Fruit fly (Drosophila melanogaster) whole organism, pupa: ENCODE measurements around the gene CG7296.

Experiments used
- CG10348 ChIP-seq: fragments of 200-800 bp; sonication (Bioruptor generic); IDR thresholded peaks from 2 replicates; pipeline ENCODE4 v1.3.6; 2022; ENCODE audit warnings: missing biosample characterization, missing genetic modification characterization
- CG12605 ChIP-seq: fragments of 200-800 bp; sonication (Bioruptor generic); IDR thresholded peaks from 2 replicates; pipeline ENCODE4 v1.3.6; 2022; ENCODE audit warnings: missing biosample characterization, missing genetic modification characterization
- CG13204 ChIP-seq: fragments of 200-800 bp; sonication (Bioruptor generic); optimal IDR thresholded peaks from 2 replicates; lab custom pipeline; 2018; ENCODE audit warnings: missing biosample characterization, mild to moderate bottlenecking, missing genetic modification characterization, moderate library complexity
- CG14655 ChIP-seq: fragments of 200-800 bp; sonication (Bioruptor generic); optimal IDR thresholded peaks from 3 replicates; lab custom pipeline; 2017; ENCODE audit warnings: mild to moderate bottlenecking, missing biosample characterization, missing genetic modification reagents, missing genetic modification characterization
- CG15710 ChIP-seq: fragments of 200-800 bp; sonication (Bioruptor generic); optimal IDR thresholded peaks from 2 replicates; lab custom pipeline; 2018; ENCODE audit warnings: missing biosample characterization, mild to moderate bottlenecking, missing genetic modification characterization, moderate library complexity
- CG17806 ChIP-seq: fragments of 200-800 bp; sonication (Bioruptor generic); optimal IDR thresholded peaks from 2 replicates; lab custom pipeline; 2018; ENCODE audit warnings: missing biosample characterization, mild to moderate bottlenecking, missing genetic modification characterization, moderate library complexity
- CG32121 ChIP-seq: fragments of 200-800 bp; sonication (Bioruptor generic); IDR thresholded peaks from 2 replicates; pipeline ENCODE4 v1.3.6; 2022; ENCODE audit warnings: missing biosample characterization, missing genetic modification characterization
- CG34367 ChIP-seq: fragments of 200-800 bp; sonication (Bioruptor generic); optimal IDR thresholded peaks from 2 replicates; lab custom pipeline; 2018; ENCODE audit warnings: missing biosample characterization, mild to moderate bottlenecking, missing genetic modification characterization
- CG4496 ChIP-seq: fragments of 200-800 bp; sonication (Bioruptor generic); IDR thresholded peaks from 3 replicates; pipeline ENCODE4 v1.3.6; 2022; ENCODE audit warnings: missing biosample characterization, missing genetic modification characterization
- CG8159 ChIP-seq: fragments of 200-800 bp; sonication (Bioruptor generic); optimal IDR thresholded peaks from 3 replicates; lab custom pipeline; 2018; ENCODE audit warnings: missing biosample characterization, mild to moderate bottlenecking, missing genetic modification characterization, moderate library complexity
- CG8301 ChIP-seq: fragments of 200-800 bp; sonication (Bioruptor generic); optimal IDR thresholded peaks from 2 replicates; lab custom pipeline; 2018; ENCODE audit warnings: missing biosample characterization, mild to moderate bottlenecking, missing genetic modification characterization
- CG9948 ChIP-seq: fragments of 200-800 bp; sonication (Bioruptor generic); optimal IDR thresholded peaks from 2 replicates; lab custom pipeline; 2018; ENCODE audit warnings: missing biosample characterization, mild to moderate bottlenecking, missing genetic modification characterization, moderate library complexity
- D1 ChIP-seq: fragments of 200-800 bp; sonication (Bioruptor generic); optimal IDR thresholded peaks from 2 replicates; lab custom pipeline; 2018; ENCODE audit warnings: missing biosample characterization, mild to moderate bottlenecking, missing genetic modification characterization, moderate library complexity
- EcR ChIP-seq: fragments of 200-800 bp; sonication (Bioruptor generic); optimal IDR thresholded peaks from 3 replicates; lab custom pipeline; 2019; ENCODE audit warnings: missing biosample characterization, missing genetic modification characterization, mild to moderate bottlenecking, moderate library complexity, missing genetic modification reagents
- Ets98B ChIP-seq: fragments of 200-800 bp; sonication (Bioruptor generic); IDR thresholded peaks from 2 replicates; pipeline ENCODE4 v1.3.6; 2022; ENCODE audit warnings: missing biosample characterization, missing genetic modification characterization
- Pif1A ChIP-seq: fragments of 200-800 bp; sonication (Bioruptor generic); optimal IDR thresholded peaks from 3 replicates; lab custom pipeline; 2016; ENCODE audit warnings: missing biosample characterization, missing genetic modification characterization
- Pif1B ChIP-seq: fragments of 200-800 bp; sonication (Bioruptor generic); optimal IDR thresholded peaks from 3 replicates; lab custom pipeline; 2016; ENCODE audit warnings: missing biosample characterization, missing genetic modification characterization
- Snoo ChIP-seq: fragments of 200-800 bp; sonication (Bioruptor generic); optimal IDR thresholded peaks from 3 replicates; lab custom pipeline; 2017; ENCODE audit warnings: missing biosample characterization, mild to moderate bottlenecking, missing genetic modification characterization, inconsistent platforms
- fd96Ca ChIP-seq: fragments of 200-800 bp; sonication (Bioruptor generic); IDR thresholded peaks from 3 replicates; pipeline ENCODE4 v1.3.6; 2022; ENCODE audit warnings: missing biosample characterization, missing genetic modification characterization
- gl ChIP-seq: fragments of 200-800 bp; sonication (Bioruptor generic); optimal IDR thresholded peaks from 2 replicates; lab custom pipeline; 2018; ENCODE audit warnings: missing biosample characterization, mild to moderate bottlenecking, missing genetic modification characterization
- rn ChIP-seq: fragments of 200-800 bp; sonication (Bioruptor generic); IDR thresholded peaks from 2 replicates; pipeline ENCODE4 v1.3.6; 2022; ENCODE audit warnings: missing biosample characterization, missing genetic modification characterization

The CG7296 gene

DNA sequence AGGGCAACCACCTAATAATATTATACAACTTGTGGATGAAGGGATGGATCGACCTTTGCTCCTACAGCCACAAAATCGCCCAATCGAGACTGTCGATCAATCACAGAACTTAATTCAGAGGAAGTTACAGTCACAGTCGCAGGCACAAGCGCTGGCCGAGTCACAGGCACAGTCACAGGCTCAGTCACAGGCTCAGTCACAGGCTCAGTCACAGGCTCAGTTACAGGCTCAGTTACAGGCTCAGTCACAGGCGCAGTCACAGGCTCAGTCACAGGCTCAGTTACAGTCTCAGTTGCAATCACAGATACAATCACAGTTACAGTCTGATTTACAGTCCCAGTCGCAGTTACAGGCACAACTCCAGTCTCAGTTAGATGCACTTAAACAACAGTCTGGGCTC lies 40.1 kb downstream of the CG7296 start:
- no peak for TF ChIP-seq CG13204 (GFP tag; lab: Kevin White, UChicago)
- no peak for TF ChIP-seq CG8159 (tag; lab: Kevin White, UChicago)
- no peak for TF ChIP-seq CG8301 (tag; lab: Kevin White, UChicago)
- TF ChIP-seq CG12605 (GFP tag; lab: Robert Waterston, UW) = no peak
- TF ChIP-seq fd96Ca (GFP tag; lab: Robert Waterston, UW) = no peak
- no peak for TF ChIP-seq CG17806
- no peak for TF ChIP-seq gl (tag; lab: Kevin White, UChicago)
- no peak for TF ChIP-seq EcR (GFP tag; lab: Kevin White, UChicago)
- TF ChIP-seq Snoo (tag; lab: Kevin White, UChicago) = no peak
- no peak for TF ChIP-seq Pif1A (GFP tag; lab: Kevin White, UChicago)
- TF ChIP-seq CG14655 (GFP tag; lab: Kevin White, UChicago) = no peak
- TF ChIP-seq CG34367 (tag; lab: Kevin White, UChicago) = no peak
- no peak for TF ChIP-seq CG32121 (GFP tag; lab: Robert Waterston, UW)
- no peak for TF ChIP-seq CG15710 (tag; lab: Kevin White, UChicago)
- no peak for TF ChIP-seq Ets98B

DNA sequence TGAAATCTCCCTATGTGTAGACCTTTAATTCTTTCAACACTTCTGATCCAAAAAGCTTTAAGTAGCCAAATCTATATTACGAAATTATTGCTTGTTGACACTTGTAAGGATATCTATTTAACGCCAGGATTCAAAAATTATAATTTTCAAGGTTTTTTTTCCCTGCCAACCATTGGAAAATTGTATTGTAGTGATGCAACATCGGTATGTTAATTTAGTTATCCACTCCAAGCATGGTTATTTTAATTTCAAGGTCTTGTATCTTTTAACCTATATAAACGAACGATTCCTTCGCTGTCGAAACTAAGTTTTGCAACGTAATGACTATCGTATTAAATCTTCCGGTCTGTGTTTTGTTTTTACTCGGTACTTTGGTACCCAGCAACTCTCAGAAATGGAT lies 40.8 kb downstream of the CG7296 start, which contains the start of gene CG17097:
Gene CG17097, plus strand, starts transcription at position 301 of the 400 bp plus-strand sequence.
- TF ChIP-seq CG9948 (tag; lab: Kevin White, UChicago) (no peak), CG15710 (tag; lab: Kevin White, UChicago) (no peak), CG8301 (tag; lab: Kevin White, UChicago) (no peak), Ets98B (no peak)

DNA sequence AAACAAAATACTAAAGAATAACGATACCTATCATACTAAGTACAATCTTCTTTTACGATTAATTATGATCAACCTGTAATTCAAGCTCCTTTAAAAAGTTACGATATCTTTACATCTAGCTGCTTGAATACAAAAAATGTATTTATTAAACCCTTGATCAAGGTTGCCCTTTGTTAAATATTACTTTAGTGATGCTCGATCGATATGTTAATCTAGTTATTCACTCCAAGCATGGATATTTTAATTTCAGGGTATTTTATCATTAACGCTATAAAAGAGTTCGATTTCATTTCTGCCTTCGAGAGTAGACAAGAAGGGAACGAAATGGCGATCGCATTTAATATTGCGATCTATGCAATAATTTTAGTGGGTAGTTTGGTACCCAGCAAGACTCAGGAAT lies 43.2 kb downstream of the CG7296 start, which contains the start of gene CG18284:
Gene CG18284, plus strand, starts transcription at position 301 of the 400 bp plus-strand sequence.
- no peak for TF ChIP-seq CG4496 (GFP tag; lab: Robert Waterston, UW)
- no peak for TF ChIP-seq EcR (GFP tag; lab: Kevin White, UChicago)
- no peak for TF ChIP-seq Ets98B
- TF ChIP-seq CG13204 (GFP tag; lab: Kevin White, UChicago) = no peak
- TF ChIP-seq D1 (tag; lab: Kevin White, UChicago) = no peak
- TF ChIP-seq CG12605 (GFP tag; lab: Robert Waterston, UW) = no peak
- no peak for TF ChIP-seq gl (tag; lab: Kevin White, UChicago)
- TF ChIP-seq rn = no peak
- no peak for TF ChIP-seq CG15710 (tag; lab: Kevin White, UChicago)
- no peak for TF ChIP-seq CG32121 (GFP tag; lab: Robert Waterston, UW)
- TF ChIP-seq, all 21 proteins: peak for 0

DNA sequence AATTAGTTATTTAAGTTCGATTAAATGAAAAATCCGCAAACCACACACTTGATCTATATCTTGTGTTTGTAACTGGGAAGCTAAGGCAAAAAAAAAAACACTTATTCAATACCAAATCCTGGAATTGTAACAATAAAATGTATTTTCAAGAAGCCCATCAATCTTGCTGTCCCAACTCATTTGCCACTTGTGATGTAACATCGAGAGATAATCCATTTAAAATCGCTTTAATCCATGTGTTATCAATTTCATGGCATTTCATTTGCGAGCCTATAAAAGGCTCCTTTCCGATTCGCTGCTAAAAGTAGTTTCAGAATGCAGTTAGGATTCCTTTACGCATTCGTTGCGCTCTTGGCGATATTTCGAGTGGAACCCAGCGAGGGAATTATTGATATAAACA lies 47.2 kb downstream of the CG7296 start, which contains the start of gene CG31872:
Gene CG31872, plus strand, starts transcription at position 301 of the 400 bp plus-strand sequence.
- TF ChIP-seq CG34367 (tag; lab: Kevin White, UChicago) = no peak
- no peak for TF ChIP-seq CG9948 (tag; lab: Kevin White, UChicago)
- TF ChIP-seq Snoo (tag; lab: Kevin White, UChicago) = no peak
- no peak for TF ChIP-seq EcR (GFP tag; lab: Kevin White, UChicago)
- TF ChIP-seq D1 (tag; lab: Kevin White, UChicago) = no peak

DNA sequence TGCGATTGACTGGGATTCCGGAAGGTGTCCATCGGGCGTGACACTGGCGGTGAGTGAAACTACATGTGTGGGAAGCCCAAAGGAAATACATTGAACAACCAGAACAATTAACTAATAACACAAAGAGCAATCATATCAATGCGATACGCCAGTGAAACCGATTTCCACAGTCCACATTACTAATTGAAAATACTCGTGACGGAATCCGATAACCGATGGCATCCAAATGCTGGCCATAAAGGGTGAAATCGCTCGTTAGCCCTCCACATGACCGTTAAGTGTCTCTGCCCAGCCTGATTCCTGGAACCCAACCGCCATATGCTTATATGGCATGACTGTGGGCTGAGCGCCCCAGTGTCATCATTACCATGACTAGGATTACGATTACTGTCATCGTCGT lies 48.5 kb downstream of the CG7296 start, which contains the start of gene CG7329:
Gene CG7329, minus strand, starts transcription at position 101 of the 400 bp plus-strand sequence.
- TF ChIP-seq Snoo (tag; lab: Kevin White, UChicago) (no peak), D1 (tag; lab: Kevin White, UChicago) (no peak), CG17806 (no peak), fd96Ca (GFP tag; lab: Robert Waterston, UW) (no peak), Pif1B (GFP tag; lab: Kevin White, UChicago) (no peak), gl (tag; lab: Kevin White, UChicago) (no peak), CG8159 (tag; lab: Kevin White, UChicago) (no peak), CG15710 (tag; lab: Kevin White, UChicago) (no peak), CG34367 (tag; lab: Kevin White, UChicago) (no peak), EcR (GFP tag; lab: Kevin White, UChicago) (no peak), rn (no peak), CG10348 (GFP tag; lab: Robert Waterston, UW) (no peak), CG9948 (tag; lab: Kevin White, UChicago) (no peak), CG32121 (GFP tag; lab: Robert Waterston, UW) (no peak), CG13204 (GFP tag; lab: Kevin White, UChicago) (no peak)
